Worm (Caenorhabditis elegans): ENCODE measurements around the gene T14B4.19.

DNA sequence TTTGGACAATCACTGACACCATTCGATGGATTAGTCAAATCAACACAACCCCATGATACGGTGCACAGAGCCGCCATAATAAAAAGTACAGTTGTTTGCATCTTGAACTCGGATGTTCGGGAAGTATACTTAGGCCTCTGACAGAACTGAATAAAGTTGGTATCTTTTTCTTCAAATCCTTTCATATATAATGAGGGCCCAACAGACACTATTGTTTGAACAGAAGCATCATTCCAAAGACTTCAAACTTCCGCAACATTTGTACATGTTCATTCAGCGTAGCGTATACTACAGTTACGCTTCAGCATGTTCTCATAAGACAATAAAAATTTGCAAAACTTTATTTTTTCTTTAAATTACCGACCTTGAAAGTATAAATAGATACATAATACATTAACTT lies 39.3 kb upstream of the T14B4.19 start, which contains the start of gene F41G3.19:
- TF ChIP-seq him-1 (tag; optimal IDR thresholded peaks at IDR 0.05) (no peak), dao-5 (tag; optimal IDR thresholded peaks at IDR 0.05) (no peak), W03F9.2 (tag; optimal IDR thresholded peaks at IDR 0.05) (no peak)
